Fruit fly (Drosophila melanogaster) whole organism, embryonic: ENCODE results near the gene SKIP.

ENCODE experiments used
- CG11560 ChIP-seq: fragments of 200-800 bp; sonication (Bioruptor generic); IDR thresholded peaks from 3 replicates; pipeline ENCODE4 v1.3.6; 2022; ENCODE audit warnings: missing biosample characterization, missing genetic modification characterization
- CG12155 ChIP-seq: fragments of 200-800 bp; sonication (Bioruptor generic); optimal IDR thresholded peaks from 3 replicates; lab custom pipeline; 2016; ENCODE audit warnings: missing biosample characterization, missing genetic modification characterization
- CG1233 ChIP-seq: fragments of 200-800 bp; sonication (Bioruptor generic); optimal IDR thresholded peaks from 4 replicates; lab custom pipeline; 2018; ENCODE audit warnings: missing biosample characterization, mild to moderate bottlenecking, missing genetic modification characterization
- CG12769 ChIP-seq: fragments of 200-800 bp; sonication (Bioruptor generic); optimal IDR thresholded peaks from 2 replicates; lab custom pipeline; 2019; ENCODE audit warnings: missing biosample characterization, mild to moderate bottlenecking, missing genetic modification characterization, moderate library complexity
- CG13296 ChIP-seq: fragments of 200-800 bp; sonication (Bioruptor generic); optimal IDR thresholded peaks from 3 replicates; lab custom pipeline; 2018; ENCODE audit warnings: missing biosample characterization, mild to moderate bottlenecking, missing genetic modification characterization
- CG16863 ChIP-seq: fragments of 200-800 bp; sonication (Bioruptor generic); optimal IDR thresholded peaks from 3 replicates; lab custom pipeline; 2016; ENCODE audit warnings: missing biosample characterization, missing genetic modification characterization
- CG17328 ChIP-seq: fragments of 200-800 bp; sonication (Bioruptor generic); IDR thresholded peaks from 2 replicates; pipeline ENCODE4 v1.3.6; 2022; ENCODE audit warnings: missing biosample characterization, missing genetic modification characterization
- CG17385 ChIP-seq: fragments of 200-800 bp; sonication (Bioruptor generic); optimal IDR thresholded peaks from 3 replicates; lab custom pipeline; 2018; ENCODE audit warnings: missing biosample characterization, mild to moderate bottlenecking, missing genetic modification characterization
- CG17829 ChIP-seq: fragments of 200-800 bp; optimal IDR thresholded peaks from 2 replicates; lab custom pipeline; 2019; ENCODE audit warnings: missing biosample characterization, mild to moderate bottlenecking, missing genetic modification characterization, moderate library complexity
- CG18011 ChIP-seq: fragments of 200-800 bp; sonication (Bioruptor generic); optimal IDR thresholded peaks from 2 replicates; lab custom pipeline; 2017; ENCODE audit warnings: missing biosample characterization, missing genetic modification characterization, mild to moderate bottlenecking, moderate library complexity, missing genotype
- CG18599 ChIP-seq: fragments of 200-800 bp; sonication (Bioruptor generic); optimal IDR thresholded peaks from 3 replicates; lab custom pipeline; 2017; ENCODE audit warnings: missing biosample characterization, missing genetic modification characterization, mild to moderate bottlenecking, moderate library complexity, missing genetic modification reagents
- CG2199 ChIP-seq: fragments of 200-800 bp; sonication (Bioruptor generic); IDR thresholded peaks from 3 replicates; pipeline ENCODE4 v1.3.6; 2022; ENCODE audit warnings: missing biosample characterization, missing genetic modification characterization
- CG34376 ChIP-seq: fragments of 200-800 bp; sonication (Bioruptor generic); optimal IDR thresholded peaks from 2 replicates; lab custom pipeline; 2018; ENCODE audit warnings: missing biosample characterization, mild to moderate bottlenecking, missing genetic modification characterization
- CG4854 ChIP-seq: fragments of 200-800 bp; sonication (Bioruptor generic); optimal IDR thresholded peaks from 2 replicates; lab custom pipeline; 2016; ENCODE audit warnings: missing biosample characterization, missing genetic modification characterization, inconsistent platforms
- CG6683 ChIP-seq: fragments of 200-800 bp; sonication (Bioruptor generic); optimal IDR thresholded peaks from 2 replicates; lab custom pipeline; 2017; ENCODE audit warnings: missing biosample characterization, mild to moderate bottlenecking, missing genetic modification characterization, missing genetic modification reagents
- CG6813 ChIP-seq: fragments of 200-800 bp; sonication (Bioruptor generic); optimal IDR thresholded peaks from 2 replicates; lab custom pipeline; 2017; ENCODE audit warnings: missing biosample characterization, missing genetic modification characterization, mild to moderate bottlenecking, moderate library complexity, missing genetic modification reagents
- CG9932 ChIP-seq: fragments of 200-800 bp; sonication (Bioruptor generic); IDR thresholded peaks from 2 replicates; pipeline ENCODE4 v1.3.6; 2022; ENCODE audit warnings: missing biosample characterization, missing genetic modification characterization
- D ChIP-seq, 2 experiments: fragments of 200-800 bp in 1 of 2; fragments of >200 bp in 1 of 2; sonication (Bioruptor generic) in 1 of 2; optimal IDR thresholded peaks; 2 replicates in 1 of 2; 3 replicates in 1 of 2; lab custom pipeline; 2017; ENCODE audit warnings: mild to moderate bottlenecking in 1 of 2, missing biosample characterization in 1 of 2, missing genetic modification characterization in 1 of 2, missing genetic modification reagents in 1 of 2
- Gug ChIP-seq: fragments of 200-800 bp; sonication (Bioruptor generic); IDR thresholded peaks from 4 replicates; pipeline ENCODE4 v1.3.6; 2022; ENCODE audit warnings: missing biosample characterization, missing genetic modification characterization
- HHEX ChIP-seq: fragments of 200-800 bp; sonication (Bioruptor generic); optimal IDR thresholded peaks from 3 replicates; lab custom pipeline; 2017; ENCODE audit warnings: missing biosample characterization, mild to moderate bottlenecking, missing genetic modification characterization, missing genetic modification reagents
- Hey ChIP-seq: fragments of 200-800 bp; sonication (Bioruptor generic); optimal IDR thresholded peaks from 3 replicates; lab custom pipeline; 2018; ENCODE audit warnings: missing biosample characterization, mild to moderate bottlenecking, missing genetic modification characterization
- Lim3 ChIP-seq: fragments of 200-800 bp; sonication (Bioruptor generic); IDR thresholded peaks from 2 replicates; pipeline ENCODE4 v1.3.6; 2022; ENCODE audit warnings: missing biosample characterization, missing genetic modification characterization
- MBD-R2 ChIP-seq: fragments of 200-800 bp; sonication (Bioruptor generic); IDR thresholded peaks from 2 replicates; pipeline ENCODE4 v1.3.6; 2022; ENCODE audit warnings: missing biosample characterization, missing genetic modification characterization
- Neu2 ChIP-seq: fragments of 200-800 bp; sonication (Bioruptor generic); optimal IDR thresholded peaks from 3 replicates; lab custom pipeline; 2016; ENCODE audit warnings: missing biosample characterization, missing genetic modification characterization, borderline replicate concordance
- Poxn ChIP-seq: fragments of 200-800 bp; sonication (Bioruptor generic); IDR thresholded peaks from 2 replicates; pipeline ENCODE4 v1.3.6; 2022; ENCODE audit warnings: missing biosample characterization, missing genetic modification characterization
- Ravus ChIP-seq: fragments of 200-800 bp; sonication (Bioruptor generic); IDR thresholded peaks from 2 replicates; pipeline ENCODE4 v1.3.6; 2022; ENCODE audit warnings: missing biosample characterization, missing genetic modification characterization
- Rx ChIP-seq: fragments of 200-800 bp; sonication (Bioruptor generic); IDR thresholded peaks from 2 replicates; pipeline ENCODE4 v1.3.6; 2022; ENCODE audit warnings: missing biosample characterization, missing genetic modification characterization
- Six4 ChIP-seq: fragments of 200-800 bp; sonication (Bioruptor generic); optimal IDR thresholded peaks from 2 replicates; lab custom pipeline; 2016; ENCODE audit warnings: missing biosample characterization, missing genetic modification characterization
- Sry-δ ChIP-seq: fragments of 200-800 bp; sonication (Bioruptor generic); optimal IDR thresholded peaks from 2 replicates; lab custom pipeline; 2016; ENCODE audit warnings: missing biosample characterization, missing genetic modification characterization
- Ssrp ChIP-seq: fragments of 200-800 bp; sonication (Bioruptor generic); optimal IDR thresholded peaks from 2 replicates; lab custom pipeline; 2018; ENCODE audit warnings: missing biosample characterization, mild to moderate bottlenecking, missing genetic modification characterization, moderate library complexity
- ab ChIP-seq: fragments of 200-800 bp; sonication (Bioruptor generic); optimal IDR thresholded peaks from 2 replicates; lab custom pipeline; 2016; ENCODE audit warnings: missing biosample characterization, missing genetic modification characterization
- bsh ChIP-seq, 2 experiments: fragments of 200-800 bp; sonication (Bioruptor generic); optimal IDR thresholded peaks; 2 replicates each; lab custom pipeline; 2017 to 2018; ENCODE audit warnings: mild to moderate bottlenecking in 2 of 2, missing biosample characterization in 2 of 2, missing genetic modification characterization in 2 of 2, moderate library complexity in 1 of 2
- ci ChIP-seq: fragments of 200-800 bp; sonication (Bioruptor generic); IDR thresholded peaks from 3 replicates; pipeline ENCODE4 v1.3.6; 2022; ENCODE audit warnings: missing biosample characterization, missing genetic modification characterization
- en ChIP-seq: fragments of 200-800 bp; sonication (Bioruptor generic); optimal IDR thresholded peaks from 2 replicates; lab custom pipeline; 2016; ENCODE audit warnings: missing biosample characterization, missing genetic modification characterization
- esg ChIP-seq: fragments of 200-800 bp; sonication (Bioruptor generic); conservative IDR thresholded peaks from 2 replicates; pipeline ENCODE4 v1.3.6; 2022; ENCODE audit warnings: missing biosample characterization, missing genetic modification characterization
- hb ChIP-seq: fragments of 200-800 bp; sonication (Bioruptor generic); IDR thresholded peaks from 3 replicates; pipeline ENCODE4 v1.3.6; 2022; ENCODE audit warnings: missing biosample characterization, missing genetic modification characterization; ENCODE audit not compliant: partially characterized antibody
- her ChIP-seq: fragments of 200-800 bp; sonication (Bioruptor generic); optimal IDR thresholded peaks from 2 replicates; lab custom pipeline; 2016; ENCODE audit warnings: missing biosample characterization, missing genetic modification characterization
- ind ChIP-seq: fragments of 200-800 bp; sonication (Bioruptor generic); optimal IDR thresholded peaks from 3 replicates; lab custom pipeline; 2016; ENCODE audit warnings: missing biosample characterization, missing genetic modification characterization
- insv ChIP-seq, 2 experiments: fragments of 200-800 bp; sonication (Bioruptor generic); optimal IDR thresholded peaks; 3 replicates each; lab custom pipeline; 2016 to 2018; ENCODE audit warnings: missing biosample characterization in 2 of 2, missing genetic modification characterization in 2 of 2
- jumu ChIP-seq: fragments of 200-800 bp; sonication (Bioruptor generic); optimal IDR thresholded peaks from 3 replicates; lab custom pipeline; 2016; ENCODE audit warnings: missing biosample characterization, missing genetic modification characterization
- ken ChIP-seq: fragments of 200-800 bp; sonication (Bioruptor generic); IDR thresholded peaks from 3 replicates; pipeline ENCODE4 v1.3.6; 2022; ENCODE audit warnings: missing biosample characterization, missing genetic modification characterization
- mirr ChIP-seq: fragments of 200-800 bp; sonication (Bioruptor generic); optimal IDR thresholded peaks from 3 replicates; lab custom pipeline; 2018; ENCODE audit warnings: missing biosample characterization, mild to moderate bottlenecking, missing genetic modification characterization
- otp ChIP-seq: fragments of 200-800 bp; sonication (Bioruptor generic); IDR thresholded peaks from 3 replicates; pipeline ENCODE4, ENCODE4 v1.3.6; 2022; ENCODE audit warnings: missing biosample characterization, missing genetic modification characterization
- phol ChIP-seq: fragments of 200-800 bp; sonication (Bioruptor generic); optimal IDR thresholded peaks from 3 replicates; lab custom pipeline; 2018; ENCODE audit warnings: missing biosample characterization, mild to moderate bottlenecking, missing genetic modification characterization, moderate library complexity
- pros ChIP-seq: fragments of 200-800 bp; sonication (Bioruptor generic); optimal IDR thresholded peaks from 3 replicates; lab custom pipeline; 2019; ENCODE audit warnings: missing biosample characterization, mild to moderate bottlenecking, missing genetic modification characterization, moderate library complexity
- sens ChIP-seq: fragments of 200-800 bp; sonication (Bioruptor generic); peaks from one replicate; lab custom pipeline; 2016; ENCODE audit warnings: missing biosample characterization, missing genetic modification characterization
- stc ChIP-seq: fragments of 200-800 bp; sonication (Bioruptor generic); IDR thresholded peaks from 2 replicates; pipeline ENCODE4 v1.3.6; 2022; ENCODE audit warnings: missing biosample characterization, missing genetic modification characterization
- sug ChIP-seq: fragments of 200-800 bp; optimal IDR thresholded peaks from 2 replicates; lab custom pipeline; 2019; ENCODE audit warnings: missing biosample characterization, mild to moderate bottlenecking, missing genetic modification characterization, moderate library complexity
- toy ChIP-seq: fragments of 200-800 bp; sonication (Bioruptor generic); IDR thresholded peaks from 2 replicates; pipeline ENCODE4 v1.3.6; 2022; ENCODE audit warnings: missing biosample characterization, missing genetic modification characterization
- vnd ChIP-seq: fragments of 200-800 bp; sonication (Bioruptor generic); IDR thresholded peaks from 3 replicates; pipeline ENCODE4 v1.3.6; 2022; ENCODE audit warnings: missing biosample characterization, missing genetic modification characterization; ENCODE audit not compliant: partially characterized antibody
- vvl ChIP-seq: fragments of 200-800 bp; sonication (Bioruptor generic); IDR thresholded peaks from 2 replicates; pipeline ENCODE4 v1.3.6; 2022; ENCODE audit warnings: missing biosample characterization, missing genetic modification characterization

The SKIP gene

dm6 chr3R:22150433-22150832 is 16.8 kb downstream of the SKIP start (continued):
- TF ChIP-seq ind (GFP tag; lab: Kevin White, UChicago) (peak; percentile 9), Lim3 (GFP tag; lab: Robert Waterston, UW) (no peak), CG17829 (tag; lab: Kevin White, UChicago) (no peak), jumu (GFP tag; lab: Kevin White, UChicago) (no peak), hb (GFP tag; lab: Robert Waterston, UW) (no peak), vvl (0 out of 2 replicates have a peak, but pooled peaks have one; percentile 30), CG18599 (GFP tag; lab: Kevin White, UChicago) (no peak), CG2199 (0 out of 3 replicates have a peak, but pooled peaks have one; percentile 37), CG6683 (GFP tag; lab: Kevin White, UChicago) (no peak), her (no peak), MBD-R2 (GFP tag; lab: Robert Waterston, UW) (no peak), Sry-δ (GFP tag; lab: Kevin White, UChicago) (no peak), CG11560 (tag; lab: Robert Waterston, UW) (no peak), CG9932 (no peak), D (optimal IDR thresholded peaks at IDR 0.05; lab: Kevin White, UChicago) (no peak), D (GFP tag; optimal IDR thresholded peaks at IDR 0.05; lab: Kevin White, UChicago) (no peak), Ssrp (tag; lab: Kevin White, UChicago) (no peak), vnd (GFP tag; lab: Robert Waterston, UW) (no peak), otp (GFP tag; lab: Robert Waterston, UW) (0 out of 3 replicates have a peak, but pooled peaks have one; percentile 39), mirr (GFP tag; lab: Kevin White, UChicago) (no peak), pros (no peak), ab (GFP tag; lab: Kevin White, UChicago) (no peak), esg (no peak), Poxn (no peak), phol (tag; lab: Kevin White, UChicago) (no peak), Ravus (no peak), CG17328 (GFP tag; lab: Robert Waterston, UW) (peak; percentile 33; the same call in 1 of the 2 replicates), CG13296 (GFP tag; lab: Kevin White, UChicago) (no peak), bsh (GFP tag; optimal IDR thresholded peaks at IDR 0.05; lab: Kevin White, UChicago) (peak in 1 of 2 experiments; percentile 11), CG17385 (no peak), toy (GFP tag; lab: Robert Waterston, UW) (no peak), Gug (peak; percentile 23; the same call in 1 of the 4 replicates), stc (GFP tag; lab: Robert Waterston, UW) (no peak), CG34376 (no peak), CG18011 (GFP tag; lab: Kevin White, UChicago) (no peak), CG12769 (no peak), CG1233 (no peak), CG12155 (GFP tag; lab: Kevin White, UChicago) (no peak), Neu2 (GFP tag; lab: Kevin White, UChicago) (no peak), CG4854 (GFP tag; lab: Kevin White, UChicago) (no peak), ci (GFP tag; lab: Robert Waterston, UW) (peak; percentile 62; the same call in 1 of the 3 replicates), Six4 (no peak), CG6813 (GFP tag; lab: Kevin White, UChicago) (no peak), HHEX (GFP tag; lab: Kevin White, UChicago) (no peak), sens (GFP tag; lab: Kevin White, UChicago) (peak; percentile 68), CG16863 (GFP tag; lab: Kevin White, UChicago) (no peak), insv (GFP tag; optimal IDR thresholded peaks at IDR 0.05; lab: Kevin White, UChicago) (no peak), en (GFP tag; lab: Kevin White, UChicago) (no peak), sug (tag; lab: Kevin White, UChicago) (no peak), Hey (no peak), ken (GFP tag; lab: Robert Waterston, UW) (0 out of 3 replicates have a peak, but pooled peaks have one; percentile 44), Rx (GFP tag; lab: Robert Waterston, UW) (0 out of 2 replicates have a peak, but pooled peaks have one; percentile 10)
